Fruit fly (Drosophila melanogaster) whole organism, embryonic: ENCODE results near the gene GstD10.

Experiments
- CG11398 ChIP-seq: fragments of 200-800 bp; sonication (Bioruptor generic); optimal IDR thresholded peaks from 2 replicates; lab custom pipeline; 2016; ENCODE audit warnings: missing biosample characterization, missing genetic modification characterization
- CG16779 ChIP-seq: fragments of 200-800 bp; sonication (Bioruptor generic); IDR thresholded peaks from 2 replicates; pipeline ENCODE4 v1.3.6; 2022; ENCODE audit warnings: missing biosample characterization, missing genetic modification characterization
- CG6654 ChIP-seq: fragments of 200-800 bp; sonication (Bioruptor generic); optimal IDR thresholded peaks from 2 replicates; lab custom pipeline; 2017; ENCODE audit warnings: missing biosample characterization, mild to moderate bottlenecking, missing genetic modification characterization
- Hr39 ChIP-seq: fragments of >200 bp; optimal IDR thresholded peaks from 2 replicates; lab custom pipeline; 2017
- Myb ChIP-seq: fragments of 200-800 bp; sonication (Bioruptor generic); optimal IDR thresholded peaks from 2 replicates; lab custom pipeline; 2016; ENCODE audit warnings: missing biosample characterization, missing genetic modification characterization
- Ssrp ChIP-seq: fragments of 200-800 bp; sonication (Bioruptor generic); optimal IDR thresholded peaks from 2 replicates; lab custom pipeline; 2018; ENCODE audit warnings: missing biosample characterization, mild to moderate bottlenecking, missing genetic modification characterization, moderate library complexity
- Tbp ChIP-seq: fragments of >200 bp; optimal IDR thresholded peaks from 2 replicates; lab custom pipeline; 2018; ENCODE audit warnings: missing biosample characterization, missing genetic modification characterization
- tup ChIP-seq: fragments of 200-800 bp; sonication (Bioruptor generic); optimal IDR thresholded peaks from 2 replicates; lab custom pipeline; 2016; ENCODE audit warnings: missing biosample characterization, mild to moderate bottlenecking, missing genetic modification characterization, moderate library complexity

dm6 chr3R:12375258-12375783, 9.8 kb upstream of the GstD10 start, which contains the start of gene GstD5:
- TF ChIP-seq CG11398 (no peak), tup (GFP tag; lab: Kevin White, UChicago) (no peak), CG16779 (GFP tag; lab: Robert Waterston, UW) (no peak), CG6654 (GFP tag; lab: Kevin White, UChicago) (no peak), Hr39 (no peak), Myb (GFP tag; lab: Kevin White, UChicago) (no peak), Tbp (GFP tag; lab: Kevin White, UChicago) (no peak), Ssrp (tag; lab: Kevin White, UChicago) (no peak)
